Worm (Caenorhabditis elegans): ENCODE data around the gene F15G9.5.

Gene F15G9.5

DNA sequence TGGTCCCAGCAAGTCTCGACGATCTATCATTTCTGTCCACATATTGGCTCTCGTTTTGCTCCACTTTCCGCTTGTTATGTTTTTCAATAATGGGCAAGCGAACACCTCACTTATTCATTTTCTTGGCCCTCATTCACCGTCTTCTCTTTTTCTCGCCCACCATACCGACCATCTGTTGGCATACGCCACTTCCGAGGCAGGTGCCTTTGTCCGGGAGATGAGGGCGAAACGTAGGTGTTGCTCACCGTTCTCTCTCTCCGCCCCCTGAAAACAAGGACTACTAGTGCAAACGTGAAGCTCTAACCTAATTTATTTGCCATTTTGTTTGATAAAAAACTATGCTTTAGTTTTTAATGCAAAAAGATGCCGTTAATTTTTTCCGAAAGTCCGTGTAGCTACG, 40.0 kb downstream of the F15G9.5 start:
- TF ChIP-seq lsy-2 (tag; optimal IDR thresholded peaks at IDR 0.05) (no peak), lin-32 (GFP tag; optimal IDR thresholded peaks at IDR 0.05) (peak; percentile 98), cnd-1 (tag; optimal IDR thresholded peaks at IDR 0.05) (peak; percentile 11), sptf-1 (tag; optimal IDR thresholded peaks at IDR 0.05) (no peak), ham-2 (GFP tag; optimal IDR thresholded peaks at IDR 0.05) (no peak), lin-13 (tag; optimal IDR thresholded peaks at IDR 0.05) (no peak), drap-1 (GFP tag; optimal IDR thresholded peaks at IDR 0.05) (no peak), mab-5 (tag; optimal IDR thresholded peaks at IDR 0.05) (no peak), hlh-1 (tag; optimal IDR thresholded peaks at IDR 0.05) (no peak), nhr-12 (tag; optimal IDR thresholded peaks at IDR 0.05) (no peak)

DNA sequence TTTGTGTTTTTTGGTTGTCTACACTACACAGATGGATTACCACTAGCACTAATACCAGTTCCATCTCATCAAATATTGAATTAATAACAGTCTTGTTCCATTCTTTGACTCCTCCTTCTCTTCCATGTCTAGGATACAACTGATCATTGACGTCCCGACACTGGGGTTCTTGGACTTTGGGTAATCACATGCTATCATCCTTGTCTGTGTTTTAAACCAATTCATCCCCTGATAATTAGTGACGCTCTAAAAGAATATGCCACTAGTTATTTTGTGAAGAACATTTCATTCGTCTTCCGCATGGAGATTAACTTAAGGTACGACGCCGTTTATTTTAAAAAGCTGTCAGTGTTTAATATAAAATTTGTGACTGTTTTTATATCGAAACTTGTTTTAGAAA, 47.2 kb downstream of the F15G9.5 start, which contains the start of gene npr-18:
TSS of gene npr-18 (plus strand) at position 301 of the 400 bp plus-strand sequence.
- no peak for TF ChIP-seq mab-5 (tag; optimal IDR thresholded peaks at IDR 0.05)
- no peak for TF ChIP-seq bed-3 (GFP tag; optimal IDR thresholded peaks at IDR 0.05)
- TF ChIP-seq ztf-11 (tag; optimal IDR thresholded peaks at IDR 0.05): no peak
- no peak for TF ChIP-seq drap-1 (GFP tag; optimal IDR thresholded peaks at IDR 0.05)
- no peak for TF ChIP-seq zip-8 (tag; optimal IDR thresholded peaks at IDR 0.05)
- TF ChIP-seq snpc-4 (tag; optimal IDR thresholded peaks at IDR 0.05): no peak
- TF ChIP-seq ham-2 (GFP tag; optimal IDR thresholded peaks at IDR 0.05): no peak
- no peak for TF ChIP-seq hlh-1 (tag; optimal IDR thresholded peaks at IDR 0.05)
- TF ChIP-seq flh-1 (GFP tag; optimal IDR thresholded peaks at IDR 0.05): no peak
- TF ChIP-seq sptf-1 (tag; optimal IDR thresholded peaks at IDR 0.05): no peak
- no peak for TF ChIP-seq lin-32 (GFP tag; optimal IDR thresholded peaks at IDR 0.05)
- no peak for TF ChIP-seq ceh-43 (GFP tag; optimal IDR thresholded peaks at IDR 0.05)
- no peak for TF ChIP-seq mls-2 (tag; optimal IDR thresholded peaks at IDR 0.05)
- no peak for TF ChIP-seq nhr-28 (tag; optimal IDR thresholded peaks at IDR 0.05)
- TF ChIP-seq nhr-2 (tag; optimal IDR thresholded peaks at IDR 0.05): no peak
- no peak for TF ChIP-seq M03D4.4 (tag; optimal IDR thresholded peaks at IDR 0.05)
- TF ChIP-seq lin-13 (tag; optimal IDR thresholded peaks at IDR 0.05): no peak
- no peak for TF ChIP-seq nhr-12 (tag; optimal IDR thresholded peaks at IDR 0.05)
- no peak for TF ChIP-seq ces-1 (GFP tag; optimal IDR thresholded peaks at IDR 0.05)

DNA sequence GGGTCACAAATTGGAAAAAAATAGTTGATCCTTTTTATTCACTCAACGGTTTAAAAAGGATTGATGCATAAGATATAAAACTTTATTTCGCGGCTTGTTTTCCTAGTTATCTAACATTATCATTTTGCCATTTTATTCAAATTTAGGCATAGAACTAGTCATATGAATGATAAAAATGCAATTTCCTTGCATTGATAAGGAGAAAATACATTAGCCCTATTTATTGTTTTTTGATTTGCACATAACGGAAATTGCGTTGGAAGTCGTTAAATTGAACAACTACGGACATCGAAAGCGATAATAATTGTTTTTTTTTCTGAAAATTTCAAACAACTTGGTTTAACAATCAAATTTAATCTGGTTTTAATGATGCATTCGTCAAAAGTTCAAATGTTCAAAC, 50.4 kb downstream of the F15G9.5 start:
- TF ChIP-seq ceh-83 (GFP tag; optimal IDR thresholded peaks at IDR 0.05): no peak
- TF ChIP-seq ces-1 (GFP tag; optimal IDR thresholded peaks at IDR 0.05): no peak
- TF ChIP-seq ceh-43 (GFP tag; optimal IDR thresholded peaks at IDR 0.05): no peak
- no peak for TF ChIP-seq ztf-11 (tag; optimal IDR thresholded peaks at IDR 0.05)
- no peak for TF ChIP-seq sem-2 (GFP tag; optimal IDR thresholded peaks at IDR 0.05)
- no peak for TF ChIP-seq snpc-4 (tag; optimal IDR thresholded peaks at IDR 0.05)
- TF ChIP-seq bed-3 (GFP tag; optimal IDR thresholded peaks at IDR 0.05): no peak
- no peak for TF ChIP-seq mab-5 (tag; optimal IDR thresholded peaks at IDR 0.05)
- TF ChIP-seq mls-2 (tag; optimal IDR thresholded peaks at IDR 0.05): no peak
- TF ChIP-seq elt-3 (tag; optimal IDR thresholded peaks at IDR 0.05): no peak
- TF ChIP-seq elt-1 (tag; optimal IDR thresholded peaks at IDR 0.05; ENCODE audit: borderline replicate concordance, insufficient read depth): no peak
- no peak for TF ChIP-seq zip-8 (tag; optimal IDR thresholded peaks at IDR 0.05)
- no peak for TF ChIP-seq unc-39 (tag; optimal IDR thresholded peaks at IDR 0.05)
- no peak for TF ChIP-seq M03D4.4 (tag; optimal IDR thresholded peaks at IDR 0.05)
- no peak for TF ChIP-seq lin-13 (tag; optimal IDR thresholded peaks at IDR 0.05)
- no peak for TF ChIP-seq tbx-8 (GFP tag; optimal IDR thresholded peaks at IDR 0.05)
- TF ChIP-seq nhr-2 (tag; optimal IDR thresholded peaks at IDR 0.05): no peak
- TF ChIP-seq lin-32 (GFP tag; optimal IDR thresholded peaks at IDR 0.05): no peak
- no peak for TF ChIP-seq nhr-76 (tag; optimal IDR thresholded peaks at IDR 0.05)
